Fruit fly (Drosophila melanogaster) whole organism, prepupa: ENCODE measurements around the gene CG43098.

Source experiments
- Ets96B ChIP-seq: fragments of 200-800 bp; optimal IDR thresholded peaks from 2 replicates; lab custom pipeline; 2019; ENCODE audit warnings: missing biosample characterization, mild to moderate bottlenecking, missing genetic modification characterization, moderate library complexity
- Hr38 ChIP-seq: sonication (Bioruptor generic); optimal IDR thresholded peaks from 2 replicates; lab custom pipeline; 2016; ENCODE audit warnings: missing biosample characterization, missing genetic modification characterization
- Lpt ChIP-seq: fragments of 200-800 bp; sonication (Bioruptor generic); optimal IDR thresholded peaks from 3 replicates; lab custom pipeline; 2016; ENCODE audit warnings: missing biosample characterization, missing genetic modification characterization
- OdsH ChIP-seq: fragments of 200-800 bp; sonication (Bioruptor generic); optimal IDR thresholded peaks from 3 replicates; lab custom pipeline; 2016; ENCODE audit warnings: missing biosample characterization, missing genetic modification characterization
- dac ChIP-seq: fragments of 200-800 bp; sonication (Bioruptor generic); optimal IDR thresholded peaks from 2 replicates; lab custom pipeline; 2017; ENCODE audit warnings: missing biosample characterization, mild to moderate bottlenecking, missing genetic modification characterization
- fd59A ChIP-seq: fragments of 200-800 bp; sonication (Bioruptor generic); optimal IDR thresholded peaks from 2 replicates; lab custom pipeline; 2017; ENCODE audit warnings: missing biosample characterization, mild to moderate bottlenecking, missing genetic modification characterization, missing genetic modification reagents
- fkh ChIP-seq: fragments of 200-800 bp; sonication (Bioruptor generic); optimal IDR thresholded peaks from 3 replicates; lab custom pipeline; 2017; ENCODE audit warnings: missing biosample characterization, mild to moderate bottlenecking, missing genetic modification characterization, moderate library complexity
- ss ChIP-seq, 2 experiments: fragments of 200-800 bp; sonication (Bioruptor generic); optimal IDR thresholded peaks; 2 replicates in 1 of 2; 3 replicates in 1 of 2; lab custom pipeline; 2017 to 2018; ENCODE audit warnings: mild to moderate bottlenecking in 2 of 2, missing biosample characterization in 2 of 2, missing genetic modification characterization in 2 of 2, moderate library complexity in 1 of 2

DNA sequence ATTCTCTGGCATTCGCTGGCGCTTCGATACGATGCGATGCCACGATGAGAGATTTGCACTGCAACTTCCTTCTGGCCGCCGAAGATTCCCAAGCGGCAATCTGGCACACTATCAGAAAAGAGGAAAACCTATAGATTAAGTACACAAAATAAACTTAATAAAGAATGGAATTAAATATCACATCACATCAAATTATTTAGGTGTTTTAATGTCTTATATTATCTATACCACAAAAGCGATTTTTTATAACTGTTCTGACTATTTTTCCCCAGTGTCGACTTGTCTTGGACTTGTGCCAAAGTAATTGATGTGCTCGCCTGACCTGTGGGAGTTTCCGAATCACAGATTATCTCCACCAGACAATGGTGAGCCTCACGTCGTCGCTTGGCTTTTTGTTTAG, 36.5 kb downstream of the CG43098 start:
- TF ChIP-seq Hr38 (GFP tag; lab: Kevin White, UChicago) = no peak
- TF ChIP-seq fd59A (GFP tag; lab: Kevin White, UChicago) = no peak
- peak; percentile 51 for TF ChIP-seq Ets96B (tag; lab: Kevin White, UChicago)
- peak in 1 of 2 experiments; percentile 4 for TF ChIP-seq ss (GFP tag; optimal IDR thresholded peaks at IDR 0.05; lab: Kevin White, UChicago)
- no peak for TF ChIP-seq dac (GFP tag; lab: Kevin White, UChicago)
- TF ChIP-seq OdsH (GFP tag; lab: Kevin White, UChicago) = peak; percentile 4
- TF ChIP-seq fkh (GFP tag; lab: Kevin White, UChicago) = no peak
- no peak for TF ChIP-seq Lpt
